Fruit fly (Drosophila melanogaster) whole organism: ENCODE data around the gene CG12768.

Experiments
- CG8478 ChIP-seq: fragments of >200 bp; optimal IDR thresholded peaks from 2 replicates; lab custom pipeline; 2018; ENCODE audit warnings: inconsistent platforms
- Dll ChIP-seq: fragments of >200 bp; optimal IDR thresholded peaks from 2 replicates; lab custom pipeline; 2017
- EcR ChIP-seq, 2 experiments: fragments of >200 bp; optimal IDR thresholded peaks; 2 replicates each; lab custom pipeline; 2017; ENCODE audit warnings: missing biosample characterization in 2 of 2, missing genetic modification characterization in 2 of 2, missing genetic modification reagents in 2 of 2
- pan ChIP-seq: fragments of >200 bp; optimal IDR thresholded peaks from 2 replicates; lab custom pipeline; 2017
- psq ChIP-seq: fragments of >200 bp; optimal IDR thresholded peaks from 2 replicates; lab custom pipeline; 2017
- usp ChIP-seq: fragments of >200 bp; optimal IDR thresholded peaks from 2 replicates; lab custom pipeline; 2017; ENCODE audit warnings: missing biosample characterization, missing genetic modification characterization, mixed read lengths

Gene CG12768

dm6 chr3L:22909914-22910541 is at the start of gene CG12768:
TSS of gene CG12768 (plus strand) at chr3L:22910491.
- TF ChIP-seq Dll (lab: Kevin White, UChicago) (peak; percentile 83), pan (lab: Kevin White, UChicago) (no peak)

DNA sequence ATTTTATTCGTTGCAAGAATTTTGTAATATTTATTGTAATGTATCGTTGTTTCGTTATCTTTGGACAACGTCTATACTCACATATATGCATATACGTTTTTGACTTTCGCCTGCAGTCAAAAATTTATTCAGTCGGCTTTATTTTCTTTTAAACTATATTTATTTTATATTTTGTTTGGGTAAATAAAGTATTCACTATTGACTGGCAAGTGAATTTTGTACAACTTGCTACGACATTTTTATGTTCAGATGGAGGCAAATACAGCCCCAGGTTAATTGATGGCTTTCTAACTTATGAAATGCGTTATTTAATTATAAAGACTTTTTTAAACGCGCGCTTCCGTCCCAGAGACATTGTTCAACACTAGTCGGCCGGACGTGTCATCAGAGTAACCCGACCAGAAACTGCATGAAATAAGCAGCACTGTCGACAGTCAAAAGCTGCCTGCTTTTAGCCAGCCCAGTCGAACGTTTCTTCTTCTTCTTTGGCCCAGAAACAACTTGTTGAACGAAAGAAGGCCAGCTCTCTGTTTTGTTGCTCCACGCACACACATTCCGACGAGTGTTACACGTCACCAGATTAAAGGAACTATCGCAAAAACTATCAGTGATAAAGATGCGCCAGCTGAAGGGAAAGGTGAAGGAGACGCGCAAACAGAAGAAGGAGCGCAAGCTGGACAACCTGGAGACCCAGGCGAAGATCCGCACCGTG is 46.8 kb upstream of the CG12768 start, which contains the start of gene CG33169:
TSS of gene CG33169 (plus strand) at position 498 of the 712 bp plus-strand sequence.
- TF ChIP-seq pan (lab: Kevin White, UChicago) (no peak), psq (lab: Kevin White, UChicago) (no peak), Dll (lab: Kevin White, UChicago) (no peak), EcR (GFP tag; optimal IDR thresholded peaks at IDR 0.05; lab: Kevin White, UChicago) (no peak), CG8478 (lab: Kevin White, UChicago) (no peak), usp (GFP tag; lab: Kevin White, UChicago) (no peak)

DNA sequence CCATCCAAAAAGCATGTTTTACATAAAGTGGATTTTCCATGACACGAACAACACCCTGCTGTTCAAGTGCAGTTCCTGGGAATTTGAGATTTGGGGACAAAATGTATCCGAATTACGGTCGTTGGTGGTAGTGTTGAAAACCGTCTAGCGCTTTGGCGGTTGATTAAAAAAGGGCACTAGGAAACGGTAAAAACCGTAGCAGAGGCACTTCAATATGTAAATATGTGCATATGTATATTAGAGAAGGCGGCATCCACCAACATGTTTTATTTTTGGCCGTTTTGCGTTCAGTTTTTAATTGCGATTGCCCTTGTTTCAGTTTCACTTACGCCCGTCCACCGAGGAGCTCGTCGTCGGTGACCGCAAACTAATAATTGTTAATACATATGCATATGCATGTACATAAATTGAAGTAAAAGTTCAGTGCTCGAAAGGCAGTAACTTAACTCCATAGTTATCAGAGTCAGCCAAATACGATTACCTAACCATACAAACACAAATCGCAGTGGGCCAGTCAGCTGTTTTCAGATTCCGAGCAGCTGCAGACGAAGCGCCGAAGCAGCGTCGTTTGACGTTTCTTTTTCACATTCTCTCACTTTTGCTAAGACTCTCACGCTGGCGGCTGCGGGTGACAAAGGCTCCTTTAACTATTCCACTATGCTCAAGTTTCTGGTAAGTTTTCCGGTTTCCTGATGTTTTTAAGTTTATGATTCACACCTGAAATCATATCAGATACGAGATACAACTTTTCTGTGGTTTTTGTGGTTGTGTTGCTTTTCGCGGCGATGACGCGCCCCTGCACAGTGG is 45.8 kb upstream of the CG12768 start, which contains the start of gene CG33170:
TSS of gene CG33170 (plus strand) at position 347 of the 807 bp plus-strand sequence.
- no peak for TF ChIP-seq psq (lab: Kevin White, UChicago)
- TF ChIP-seq CG8478 (lab: Kevin White, UChicago): no peak
- TF ChIP-seq EcR (GFP tag; optimal IDR thresholded peaks at IDR 0.05; lab: Kevin White, UChicago): no peak
- no peak for TF ChIP-seq usp (GFP tag; lab: Kevin White, UChicago)
- no peak for TF ChIP-seq Dll (lab: Kevin White, UChicago)
- no peak for TF ChIP-seq pan (lab: Kevin White, UChicago)

- no peak for TF ChIP-seq CG8478 (lab: Kevin White, UChicago)
- no peak for TF ChIP-seq psq (lab: Kevin White, UChicago)
- no peak for TF ChIP-seq pan (lab: Kevin White, UChicago)
- no peak for TF ChIP-seq EcR (GFP tag; optimal IDR thresholded peaks at IDR 0.05; lab: Kevin White, UChicago)
- no peak for TF ChIP-seq usp (GFP tag; lab: Kevin White, UChicago)
- no peak for TF ChIP-seq Dll (lab: Kevin White, UChicago)
Measured at dm6 chr3L:22865061-22865418, 45.3 kb upstream of the CG12768 start.

dm6 chr3L:22868070-22868469 is 42.2 kb upstream of the CG12768 start, which contains the start of gene EMC4:
TSS of gene EMC4 (minus strand) at chr3L:22868243.
- TF ChIP-seq EcR (GFP tag; optimal IDR thresholded peaks at IDR 0.05; lab: Kevin White, UChicago): no peak
- no peak for TF ChIP-seq usp (GFP tag; lab: Kevin White, UChicago)

DNA sequence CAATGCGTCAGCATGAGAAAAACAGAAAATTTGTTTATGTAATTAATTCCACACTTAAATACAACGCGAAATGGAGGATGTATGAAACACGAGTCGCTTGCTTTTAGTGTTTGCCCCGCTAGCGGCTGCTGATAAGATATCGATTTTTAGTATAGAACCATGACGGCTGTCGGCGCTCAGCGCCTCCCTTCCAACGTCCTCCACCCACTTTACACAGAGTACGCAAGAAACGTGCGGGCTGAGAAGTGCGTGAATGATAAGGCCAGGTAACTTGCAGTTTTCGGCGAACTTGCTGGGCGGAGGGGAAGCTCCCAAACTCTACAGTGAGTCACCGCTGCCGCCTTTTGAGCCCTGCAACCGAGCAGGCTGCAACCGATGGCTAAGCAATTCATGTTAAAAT is 39.9 kb upstream of the CG12768 start:
- no peak for TF ChIP-seq CG8478 (lab: Kevin White, UChicago)

- TF ChIP-seq pan (lab: Kevin White, UChicago) (peak; percentile 54), EcR (GFP tag; optimal IDR thresholded peaks at IDR 0.05; lab: Kevin White, UChicago) (no peak)
Measured at dm6 chr3L:22871030-22871844, 39.1 kb upstream of the CG12768 start.

- no peak for TF ChIP-seq CG8478 (lab: Kevin White, UChicago)
- TF ChIP-seq pan (lab: Kevin White, UChicago): no peak
- TF ChIP-seq Dll (lab: Kevin White, UChicago): no peak
- TF ChIP-seq EcR (GFP tag; optimal IDR thresholded peaks at IDR 0.05; lab: Kevin White, UChicago): no peak
- TF ChIP-seq psq (lab: Kevin White, UChicago): no peak
- no peak for TF ChIP-seq usp (GFP tag; lab: Kevin White, UChicago)
Measured at dm6 chr3L:22871845-22872361, 38.4 kb upstream of the CG12768 start, which contains the start of the genes CG11109 and Arf1. TSS of gene CG11109 (plus strand) at chr3L:22872200. TSS of gene Arf1 (minus strand) at chr3L:22872231.

DNA sequence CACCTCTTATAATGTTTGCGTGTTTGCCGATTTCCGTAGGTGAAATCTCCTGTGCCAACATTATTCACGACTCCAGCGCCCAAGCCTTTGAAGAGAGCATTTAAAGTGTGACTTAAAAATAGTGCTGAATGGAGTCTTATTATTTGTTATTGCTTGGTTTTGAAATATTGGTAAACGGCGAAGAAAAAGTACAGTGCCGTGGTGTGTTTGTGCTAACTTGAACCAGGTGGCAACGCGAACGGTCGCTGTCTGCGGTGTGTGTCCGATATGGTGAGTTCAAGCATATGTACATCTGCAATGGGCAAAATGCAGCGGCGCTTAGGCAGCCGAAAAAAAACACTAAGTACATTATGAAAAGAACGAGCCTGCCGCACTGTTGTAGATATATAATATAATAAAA is 32.4 kb upstream of the CG12768 start:
- TF ChIP-seq EcR (GFP tag; optimal IDR thresholded peaks at IDR 0.05; lab: Kevin White, UChicago): no peak
- no peak for TF ChIP-seq CG8478 (lab: Kevin White, UChicago)
- TF ChIP-seq usp (GFP tag; lab: Kevin White, UChicago): no peak
- TF ChIP-seq pan (lab: Kevin White, UChicago): no peak
- no peak for TF ChIP-seq psq (lab: Kevin White, UChicago)
- TF ChIP-seq Dll (lab: Kevin White, UChicago): no peak

DNA sequence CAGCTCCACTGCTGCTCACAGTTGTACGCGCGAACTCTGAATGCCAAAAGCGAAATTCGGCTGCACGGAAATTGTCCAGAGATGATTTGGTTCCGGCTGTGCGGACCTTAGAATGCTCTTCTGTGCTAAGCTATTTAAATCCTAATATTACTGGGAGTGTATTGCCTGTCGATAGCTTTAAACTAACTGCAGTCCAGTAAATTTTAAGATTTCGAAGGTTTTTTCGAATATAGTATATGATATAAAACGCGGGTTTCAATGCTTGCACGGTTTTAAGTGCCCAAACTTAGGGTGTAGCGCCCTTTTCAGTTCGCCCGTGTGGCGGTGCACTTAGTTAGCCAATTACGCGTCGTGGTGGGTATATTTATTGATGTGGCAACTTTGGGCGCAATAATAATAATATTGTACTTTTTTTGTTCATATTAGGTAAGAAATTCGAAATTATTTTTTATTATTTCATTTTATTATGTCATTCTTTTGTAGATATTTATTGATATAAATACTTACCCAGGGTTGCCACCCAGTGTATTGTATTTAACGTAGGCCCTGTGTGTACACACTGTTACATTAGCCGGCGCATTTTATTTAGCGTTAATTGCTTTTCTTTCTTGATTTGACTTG is 31.5 kb upstream of the CG12768 start, which contains the start of the genes Chro and Ssl1:
TSS of gene Chro (minus strand) at position 262 of the 621 bp plus-strand sequence.
TSS of gene Ssl1 (plus strand) at position 367 of the 621 bp plus-strand sequence.
- TF ChIP-seq EcR (GFP tag; optimal IDR thresholded peaks at IDR 0.05; lab: Kevin White, UChicago) (peak in 1 of 2 experiments; percentile 69), pan (lab: Kevin White, UChicago) (no peak), usp (GFP tag; lab: Kevin White, UChicago) (no peak)
